Worm (Caenorhabditis elegans) whole organism, mixed stage, embryonic: ENCODE results near the gene Y7A5A.20.

Source experiments
- bed-3 ChIP-seq: fragments of 200-800 bp; sonication (Bioruptor generic); optimal IDR thresholded peaks from 3 replicates; lab custom pipeline; 2018; ENCODE audit warnings: mild to moderate bottlenecking, missing genetic modification characterization, moderate library complexity, missing compliant biosample characterization
- blmp-1 ChIP-seq: fragments of 150-350 bp; optimal IDR thresholded peaks from 2 replicates; lab custom pipeline; 2014; ENCODE audit warnings: missing biosample characterization, missing genetic modification characterization
- ceh-39 ChIP-seq: fragments of 150-350 bp; optimal IDR thresholded peaks from 2 replicates; lab custom pipeline; 2014; ENCODE audit warnings: missing biosample characterization, missing genetic modification characterization
- ceh-83 ChIP-seq: fragments of 200-800 bp; sonication (Bioruptor generic); optimal IDR thresholded peaks from 2 replicates; lab custom pipeline; 2018; ENCODE audit warnings: mild to moderate bottlenecking, missing genetic modification characterization, missing compliant biosample characterization
- ces-1 ChIP-seq: fragments of 150-350 bp; optimal IDR thresholded peaks from 2 replicates; lab custom pipeline; 2014; ENCODE audit warnings: missing biosample characterization, missing genetic modification reagents, missing genetic modification characterization
- cnd-1 ChIP-seq: fragments of 200-800 bp; sonication (Bioruptor generic); optimal IDR thresholded peaks from 2 replicates; lab custom pipeline; 2018; ENCODE audit warnings: mild to moderate bottlenecking, missing genetic modification characterization, missing compliant biosample characterization
- drap-1 ChIP-seq: fragments of 200-800 bp; sonication (Bioruptor generic); optimal IDR thresholded peaks from 3 replicates; lab custom pipeline; 2018; ENCODE audit warnings: mild to moderate bottlenecking, missing genetic modification characterization, missing compliant biosample characterization
- elt-3 ChIP-seq: fragments of 150-350 bp; optimal IDR thresholded peaks from 2 replicates; lab custom pipeline; 2014; ENCODE audit warnings: missing biosample characterization, missing genetic modification characterization
- flh-1 ChIP-seq: fragments of 200-800 bp; sonication (Bioruptor generic); optimal IDR thresholded peaks from 2 replicates; lab custom pipeline; 2018; ENCODE audit warnings: mild to moderate bottlenecking, missing genetic modification characterization, moderate library complexity, missing compliant biosample characterization
- ham-2 ChIP-seq: fragments of 200-800 bp; sonication (Bioruptor generic); optimal IDR thresholded peaks from 2 replicates; lab custom pipeline; 2018; ENCODE audit warnings: mild to moderate bottlenecking, missing genetic modification characterization, missing compliant biosample characterization
- hlh-1 ChIP-seq: fragments of 150-350 bp; optimal IDR thresholded peaks from 2 replicates; lab custom pipeline; 2014; ENCODE audit warnings: missing biosample characterization, missing genetic modification reagents, missing genetic modification characterization
- lin-13 ChIP-seq: fragments of 150-350 bp; optimal IDR thresholded peaks from 2 replicates; lab custom pipeline; 2014; ENCODE audit warnings: missing biosample characterization, missing genetic modification characterization
- lin-32 ChIP-seq: fragments of 200-800 bp; sonication (Bioruptor generic); optimal IDR thresholded peaks from 2 replicates; lab custom pipeline; 2018; ENCODE audit warnings: mild to moderate bottlenecking, missing genetic modification characterization, missing compliant biosample characterization
- lsy-2 ChIP-seq: fragments of 150-350 bp; optimal IDR thresholded peaks from 2 replicates; lab custom pipeline; 2014; ENCODE audit warnings: missing biosample characterization, missing genetic modification characterization
- mab-5 ChIP-seq: fragments of 150-350 bp; optimal IDR thresholded peaks from 2 replicates; lab custom pipeline; 2014; ENCODE audit warnings: missing biosample characterization, missing genetic modification characterization
- mep-1 ChIP-seq: fragments of 150-350 bp; optimal IDR thresholded peaks from 2 replicates; lab custom pipeline; 2017; ENCODE audit warnings: missing biosample characterization, missing genetic modification reagents, missing genetic modification characterization, inconsistent platforms
- mls-2 ChIP-seq: sonication (generic microtip); optimal IDR thresholded peaks from 2 replicates; lab custom pipeline; 2016; ENCODE audit warnings: mild to moderate bottlenecking, missing genetic modification characterization, moderate library complexity, missing compliant biosample characterization
- nhr-12 ChIP-seq: fragments of 150-350 bp; optimal IDR thresholded peaks from 2 replicates; lab custom pipeline; 2014; ENCODE audit warnings: missing biosample characterization, missing genetic modification characterization
- nhr-237 ChIP-seq: fragments of 150-350 bp; optimal IDR thresholded peaks from 2 replicates; lab custom pipeline; 2014; ENCODE audit warnings: missing biosample characterization, missing genetic modification characterization
- nhr-28 ChIP-seq: fragments of 150-350 bp; optimal IDR thresholded peaks from 2 replicates; lab custom pipeline; 2014; ENCODE audit warnings: missing biosample characterization, missing genetic modification characterization
- nhr-76 ChIP-seq: sonication (generic microtip); optimal IDR thresholded peaks from 2 replicates; lab custom pipeline; 2017; ENCODE audit warnings: missing biosample characterization, missing genetic modification characterization
- pha-4 ChIP-seq: fragments of 150-350 bp; optimal IDR thresholded peaks from 2 replicates; lab custom pipeline; 2018; ENCODE audit warnings: missing biosample characterization, missing genetic modification reagents, missing genetic modification characterization
- sem-2 ChIP-seq: fragments of 200-800 bp; sonication (Bioruptor generic); optimal IDR thresholded peaks from 2 replicates; lab custom pipeline; 2018; ENCODE audit warnings: mild to moderate bottlenecking, missing genetic modification characterization, missing compliant biosample characterization
- snpc-4 ChIP-seq: fragments of 150-350 bp; optimal IDR thresholded peaks from 2 replicates; lab custom pipeline; 2014; ENCODE audit warnings: missing biosample characterization, missing genetic modification characterization
- sptf-1 ChIP-seq: sonication (generic microtip); optimal IDR thresholded peaks from 2 replicates; lab custom pipeline; 2017; ENCODE audit warnings: mild to moderate bottlenecking, missing genetic modification characterization, moderate library complexity, missing compliant biosample characterization
- tbx-8 ChIP-seq: fragments of 200-800 bp; sonication (Bioruptor generic); optimal IDR thresholded peaks from 2 replicates; lab custom pipeline; 2018; ENCODE audit warnings: mild to moderate bottlenecking, missing genetic modification characterization, moderate library complexity, missing compliant biosample characterization
- unc-120 ChIP-seq: sonication (generic microtip); optimal IDR thresholded peaks from 2 replicates; lab custom pipeline; 2017; ENCODE audit warnings: missing genetic modification characterization, missing compliant biosample characterization; ENCODE audit not compliant: poor library complexity, severe bottlenecking
- unc-39 ChIP-seq: fragments of 150-350 bp; optimal IDR thresholded peaks from 2 replicates; lab custom pipeline; 2014; ENCODE audit warnings: missing biosample characterization, missing genetic modification characterization
- unc-62 ChIP-seq: fragments of 150-350 bp; optimal IDR thresholded peaks from 2 replicates; lab custom pipeline; 2014; ENCODE audit warnings: missing biosample characterization, missing genetic modification reagents, missing genetic modification characterization
- zip-8 ChIP-seq: fragments of 150-350 bp; optimal IDR thresholded peaks from 2 replicates; lab custom pipeline; 2014; ENCODE audit warnings: missing biosample characterization, missing genetic modification characterization

Y7A5A.20 gene

DNA sequence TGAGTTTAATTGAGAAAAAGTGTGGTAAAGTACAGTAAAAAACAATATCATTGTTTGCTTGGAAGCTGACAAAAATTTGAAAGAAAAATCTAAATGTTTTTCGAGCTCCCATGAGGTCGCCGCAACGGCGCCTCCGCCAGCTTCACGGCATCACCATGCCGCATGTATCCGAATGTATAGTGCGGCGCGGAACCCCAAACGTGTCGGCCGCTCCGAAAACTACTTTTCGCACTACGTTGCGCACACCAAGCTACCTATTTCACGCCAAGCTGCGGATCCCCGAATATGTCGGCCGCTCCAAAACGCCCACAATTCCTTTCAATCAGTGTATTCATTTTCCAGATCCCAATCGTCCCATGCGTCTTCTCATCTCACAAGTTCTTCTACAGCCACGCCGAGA, 22.9 kb downstream of the Y7A5A.20 start:
- TF ChIP-seq unc-62 (GFP tag; lab: Kevin White, UChicago) (no peak), zip-8 (tag; lab: Kevin White, UChicago) (no peak), blmp-1 (tag; lab: Kevin White, UChicago) (no peak), bed-3 (GFP tag; lab: Kevin White, UChicago) (no peak), ceh-39 (tag; lab: Kevin White, UChicago) (no peak), flh-1 (GFP tag; lab: Kevin White, UChicago) (no peak), snpc-4 (no peak), drap-1 (GFP tag; lab: Kevin White, UChicago) (no peak), sem-2 (GFP tag; lab: Kevin White, UChicago) (no peak), nhr-76 (no peak), lsy-2 (tag; lab: Kevin White, UChicago) (no peak), ces-1 (GFP tag; lab: Kevin White, UChicago) (no peak), unc-120 (tag; lab: Kevin White, UChicago) (no peak), nhr-237 (no peak), mab-5 (tag; lab: Kevin White, UChicago) (no peak), pha-4 (no peak), nhr-28 (tag; lab: Kevin White, UChicago) (no peak)
- TF ChIP-seq, all 35 proteins: peak for 0

DNA sequence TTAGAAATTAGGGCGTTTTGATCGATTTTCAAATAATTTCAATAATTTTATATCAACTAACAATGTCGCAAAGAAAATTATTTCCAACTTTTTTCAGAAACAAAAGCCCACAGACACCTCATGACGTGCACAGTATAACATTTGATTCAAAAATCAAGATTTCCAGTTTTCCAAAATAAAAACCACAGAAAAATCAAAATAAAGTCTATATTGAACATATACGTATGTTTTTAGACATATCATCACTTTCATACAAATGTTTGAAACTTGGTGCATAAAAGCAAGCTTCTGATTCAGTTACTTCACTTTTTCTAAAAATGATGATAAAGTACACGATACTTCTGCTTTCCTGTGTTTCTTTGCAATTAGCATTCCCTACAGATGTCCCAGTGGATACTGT, 28.7 kb downstream of the Y7A5A.20 start, which contains the start of gene F53H4.2:
Gene F53H4.2, plus strand, starts transcription at position 301 of the 400 bp plus-strand sequence.
- TF ChIP-seq ces-1 (GFP tag; lab: Kevin White, UChicago) (no peak), pha-4 (no peak), drap-1 (GFP tag; lab: Kevin White, UChicago) (no peak), snpc-4 (no peak), nhr-76 (no peak), hlh-1 (tag; lab: Kevin White, UChicago) (no peak), unc-120 (tag; lab: Kevin White, UChicago) (no peak), elt-3 (tag; lab: Kevin White, UChicago) (no peak), ceh-39 (tag; lab: Kevin White, UChicago) (no peak), lin-32 (GFP tag; lab: Kevin White, UChicago) (no peak), tbx-8 (no peak), ham-2 (GFP tag; lab: Kevin White, UChicago) (no peak), nhr-12 (tag; lab: Kevin White, UChicago) (no peak), nhr-28 (tag; lab: Kevin White, UChicago) (no peak), unc-62 (GFP tag; lab: Kevin White, UChicago) (no peak), lin-13 (tag; lab: Kevin White, UChicago) (no peak), sptf-1 (tag; lab: Kevin White, UChicago) (no peak), ceh-83 (GFP tag; lab: Kevin White, UChicago) (no peak), bed-3 (GFP tag; lab: Kevin White, UChicago) (no peak), unc-39 (tag; lab: Kevin White, UChicago) (no peak)

DNA sequence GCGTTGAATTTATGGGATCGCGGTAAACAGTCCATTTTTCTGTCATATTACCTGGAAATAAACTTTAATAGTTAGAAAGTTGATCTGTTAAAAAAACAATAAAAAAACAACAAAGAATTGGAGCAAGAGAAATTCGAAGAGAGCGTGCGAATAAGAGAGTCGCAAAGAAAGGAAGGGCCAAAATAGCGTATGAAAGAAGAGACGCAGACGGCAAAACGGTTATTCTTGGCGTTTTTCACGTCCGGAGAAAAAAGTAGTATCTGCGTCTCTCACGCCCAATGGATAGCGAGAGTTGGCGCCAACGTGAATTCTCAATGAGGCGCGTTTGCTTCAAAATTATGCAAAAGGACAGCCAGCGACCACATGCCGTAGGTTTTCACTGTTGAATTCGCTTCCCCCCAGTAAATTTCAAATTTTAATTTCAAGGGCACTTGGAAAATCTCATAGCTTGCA, 32.4 kb downstream of the Y7A5A.20 start, which contains the start of gene F53H4.6:
Gene F53H4.6, minus strand, starts transcription at position 51 of the 453 bp plus-strand sequence.
- peak; percentile 30 for TF ChIP-seq mls-2
- no peak for TF ChIP-seq drap-1 (GFP tag; lab: Kevin White, UChicago)
- TF ChIP-seq lsy-2 (tag; lab: Kevin White, UChicago): peak; percentile 9
- TF ChIP-seq flh-1 (GFP tag; lab: Kevin White, UChicago): no peak

DNA sequence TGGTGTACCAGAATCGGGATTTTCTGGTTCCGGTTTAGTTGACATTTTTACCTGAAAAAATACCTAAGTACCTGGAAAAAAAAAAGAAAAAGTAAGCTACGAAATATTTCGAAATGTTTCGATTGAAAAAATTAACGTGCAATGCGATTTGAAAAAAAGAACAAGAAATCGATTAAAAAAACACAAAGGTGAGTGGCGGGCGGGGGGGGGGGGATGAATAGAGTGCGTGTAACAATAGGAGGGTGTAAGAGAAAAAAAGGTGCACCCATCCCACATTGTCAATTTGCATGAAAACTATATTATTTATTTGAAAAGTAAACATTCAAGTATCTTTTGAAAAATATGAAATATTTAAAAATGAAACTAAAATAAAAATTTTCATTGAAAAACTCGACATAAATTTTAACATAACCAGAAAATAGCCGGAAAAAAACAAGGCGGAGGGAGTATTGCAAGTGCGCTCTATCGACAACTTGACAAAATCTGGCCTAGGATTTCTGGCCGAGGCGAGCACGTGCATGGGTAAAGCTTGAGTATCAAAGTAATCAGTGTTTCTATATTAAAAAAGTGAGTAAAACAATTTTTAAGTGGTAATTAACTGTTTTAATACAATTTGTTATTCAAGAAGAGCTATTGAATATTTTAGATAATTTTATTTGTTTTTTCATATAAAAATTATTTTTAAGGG, 37.9 kb downstream of the Y7A5A.20 start, which contains the start of the genes csb-1 and F53H4.4:
Gene csb-1, minus strand, starts transcription at position 51 of the 688 bp plus-strand sequence.
Gene F53H4.4, plus strand, starts transcription at position 520 of the 688 bp plus-strand sequence.
- TF ChIP-seq sptf-1 (tag; lab: Kevin White, UChicago) (peak; percentile 11), lsy-2 (tag; lab: Kevin White, UChicago) (peak; percentile 16), lin-13 (tag; lab: Kevin White, UChicago) (peak; percentile 37), mep-1 (tag; lab: Kevin White, UChicago) (peak; percentile 84), elt-3 (tag; lab: Kevin White, UChicago) (no peak)

DNA sequence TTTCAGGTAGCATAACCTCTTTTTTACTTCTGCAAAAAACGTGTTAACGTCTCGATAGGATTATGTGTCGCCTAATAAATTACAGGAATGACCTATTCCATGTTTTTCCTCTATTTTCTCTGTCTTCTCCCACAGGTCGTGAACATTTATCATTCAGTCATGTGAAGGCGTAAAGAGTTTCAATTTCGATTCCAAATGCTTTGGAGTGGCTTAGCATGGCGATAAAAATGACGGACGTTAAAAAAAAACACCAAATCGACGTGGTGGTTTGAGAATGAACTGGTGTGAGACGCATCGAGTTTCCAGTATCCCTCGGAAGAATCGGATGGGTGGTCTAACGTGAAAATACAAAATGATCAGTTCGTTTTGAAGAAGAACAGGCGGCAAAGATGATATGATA, 41.4 kb downstream of the Y7A5A.20 start:
- TF ChIP-seq drap-1 (GFP tag; lab: Kevin White, UChicago) (no peak), hlh-1 (tag; lab: Kevin White, UChicago) (no peak), zip-8 (tag; lab: Kevin White, UChicago) (no peak), mep-1 (tag; lab: Kevin White, UChicago) (no peak), lin-13 (tag; lab: Kevin White, UChicago) (no peak), lin-32 (GFP tag; lab: Kevin White, UChicago) (no peak), cnd-1 (tag; lab: Kevin White, UChicago) (no peak), ceh-83 (GFP tag; lab: Kevin White, UChicago) (no peak), nhr-28 (tag; lab: Kevin White, UChicago) (no peak)
